Worm (Caenorhabditis elegans) whole organism, late embryonic: ENCODE measurements around the gene F58F9.3.
"Not testable (repeated sequence)": the region's sequence is repeated elsewhere in the genome, so short reads cannot be mapped to it uniquely, and the experiment has no call there.

Experiments used
- C08G9.2 ChIP-seq: sonication (generic microtip); optimal IDR thresholded peaks from 2 replicates; lab custom pipeline; 2016; ENCODE audit warnings: mild to moderate bottlenecking, missing genetic modification characterization, moderate library complexity, missing compliant biosample characterization
- F13H6.1 ChIP-seq: sonication (generic microtip); optimal IDR thresholded peaks from 2 replicates; lab custom pipeline; 2016; ENCODE audit warnings: missing genetic modification characterization, missing compliant biosample characterization
- K02D7.2 ChIP-seq: sonication (generic microtip); optimal IDR thresholded peaks from 2 replicates; lab custom pipeline; 2017; ENCODE audit warnings: mild to moderate bottlenecking, missing genetic modification characterization, missing compliant biosample characterization
- K09A11.1 ChIP-seq: sonication (generic microtip); optimal IDR thresholded peaks from 2 replicates; lab custom pipeline; 2017; ENCODE audit warnings: antibody characterized with exemption, mild to moderate bottlenecking, missing genetic modification characterization, missing compliant biosample characterization; ENCODE audit not compliant: insufficient read depth
- ahr-1 ChIP-seq: sonication (generic microtip); optimal IDR thresholded peaks from 2 replicates; lab custom pipeline; 2016; ENCODE audit warnings: missing genetic modification characterization, missing compliant biosample characterization
- ama-1 ChIP-seq: fragments of 150-350 bp; optimal IDR thresholded peaks from 2 replicates; lab custom pipeline; 2014
- ceh-18 ChIP-seq: sonication (generic microtip); optimal IDR thresholded peaks from 2 replicates; lab custom pipeline; 2016; ENCODE audit warnings: missing genetic modification characterization, missing compliant biosample characterization
- ceh-19 ChIP-seq: fragments of 200-800 bp; sonication (Bioruptor generic); optimal IDR thresholded peaks from 2 replicates; lab custom pipeline; 2018; ENCODE audit warnings: mild to moderate bottlenecking, missing genetic modification characterization, missing compliant biosample characterization
- ceh-2 ChIP-seq: sonication (generic microtip); optimal IDR thresholded peaks from 2 replicates; lab custom pipeline; 2016; ENCODE audit warnings: missing genotype, missing genetic modification characterization, missing compliant biosample characterization
- ceh-24 ChIP-seq: sonication (generic microtip); optimal IDR thresholded peaks from 2 replicates; lab custom pipeline; 2016; ENCODE audit warnings: mild to moderate bottlenecking, missing genetic modification characterization, missing compliant biosample characterization
- ceh-30 ChIP-seq: fragments of 150-350 bp; optimal IDR thresholded peaks from 2 replicates; lab custom pipeline; 2014; ENCODE audit warnings: missing biosample characterization, missing genetic modification characterization
- ceh-31 ChIP-seq: sonication (generic microtip); optimal IDR thresholded peaks from 2 replicates; lab custom pipeline; 2016; ENCODE audit warnings: missing genetic modification characterization, missing compliant biosample characterization
- ceh-34 ChIP-seq: sonication (generic microtip); optimal IDR thresholded peaks from 2 replicates; lab custom pipeline; 2016; ENCODE audit warnings: mild to moderate bottlenecking, missing genetic modification characterization, missing compliant biosample characterization
- ceh-45 ChIP-seq: fragments of 200-800 bp; sonication (Bioruptor generic); IDR thresholded peaks from 2 replicates; pipeline ENCODE4 v1.3.6; 2022; ENCODE audit warnings: missing genetic modification reagents, missing genetic modification characterization, missing compliant biosample characterization
- ceh-48 ChIP-seq: sonication (generic microtip); optimal IDR thresholded peaks from 2 replicates; lab custom pipeline; 2016; ENCODE audit warnings: missing genetic modification characterization, inconsistent platforms, missing compliant biosample characterization
- ceh-9 ChIP-seq: sonication (generic microtip); optimal IDR thresholded peaks from 2 replicates; lab custom pipeline; 2016; ENCODE audit warnings: mild to moderate bottlenecking, missing genetic modification characterization, inconsistent platforms, missing compliant biosample characterization
- elt-2 ChIP-seq: sonication (generic microtip); optimal IDR thresholded peaks from 2 replicates; lab custom pipeline; 2016; ENCODE audit warnings: missing genetic modification reagents, missing genetic modification characterization, missing compliant biosample characterization
- elt-4 ChIP-seq: sonication (generic microtip); optimal IDR thresholded peaks from 2 replicates; lab custom pipeline; 2016; ENCODE audit warnings: missing genetic modification characterization, missing compliant biosample characterization
- ets-4 ChIP-seq: sonication (generic microtip); optimal IDR thresholded peaks from 2 replicates; lab custom pipeline; 2016; ENCODE audit warnings: missing genetic modification characterization, missing compliant biosample characterization
- fax-1 ChIP-seq: sonication (generic microtip); optimal IDR thresholded peaks from 2 replicates; lab custom pipeline; 2016; ENCODE audit warnings: missing genotype, missing genetic modification characterization, missing compliant biosample characterization
- fkh-6 ChIP-seq: sonication (generic microtip); optimal IDR thresholded peaks from 2 replicates; lab custom pipeline; 2016; ENCODE audit warnings: missing genetic modification characterization, missing compliant biosample characterization
- hlh-13 ChIP-seq: fragments of 200-800 bp; sonication (Bioruptor generic); optimal IDR thresholded peaks from 2 replicates; lab custom pipeline; 2018; ENCODE audit warnings: mild to moderate bottlenecking, missing genetic modification characterization, missing compliant biosample characterization
- hlh-15 ChIP-seq: sonication (generic microtip); optimal IDR thresholded peaks from 2 replicates; lab custom pipeline; 2016; ENCODE audit warnings: missing genetic modification characterization, missing compliant biosample characterization
- hlh-30 ChIP-seq: sonication (generic microtip); optimal IDR thresholded peaks from 2 replicates; lab custom pipeline; 2017; ENCODE audit warnings: antibody characterized with exemption, missing genetic modification characterization, missing compliant biosample characterization; ENCODE audit not compliant: insufficient read depth
- hlh-6 ChIP-seq: sonication (generic microtip); optimal IDR thresholded peaks from 2 replicates; lab custom pipeline; 2016; ENCODE audit warnings: missing genotype, missing genetic modification characterization, missing compliant biosample characterization
- hlh-8 ChIP-seq: sonication (generic microtip); optimal IDR thresholded peaks from 2 replicates; lab custom pipeline; 2016; ENCODE audit warnings: missing genotype, missing genetic modification characterization, missing compliant biosample characterization
- lim-6 ChIP-seq: sonication (generic microtip); optimal IDR thresholded peaks from 2 replicates; lab custom pipeline; 2016; ENCODE audit warnings: missing genetic modification characterization, missing compliant biosample characterization
- madf-2 ChIP-seq: sonication (generic microtip); optimal IDR thresholded peaks from 2 replicates; lab custom pipeline; 2017; ENCODE audit warnings: missing genetic modification characterization, missing compliant biosample characterization
- nfya-1 ChIP-seq: sonication (generic microtip); optimal IDR thresholded peaks from 2 replicates; lab custom pipeline; 2017; ENCODE audit warnings: missing genetic modification characterization, mild to moderate bottlenecking, missing compliant biosample characterization, antibody characterized with exemption, moderate library complexity
- nhr-11 ChIP-seq: fragments of 150-350 bp; optimal IDR thresholded peaks from 2 replicates; lab custom pipeline; 2014; ENCODE audit warnings: missing biosample characterization, missing genetic modification characterization
- nhr-232 ChIP-seq: sonication (generic microtip); optimal IDR thresholded peaks from 2 replicates; lab custom pipeline; 2016; ENCODE audit warnings: missing genetic modification characterization, missing compliant biosample characterization
- npax-4 ChIP-seq: sonication (generic microtip); optimal IDR thresholded peaks from 2 replicates; lab custom pipeline; 2016; ENCODE audit warnings: missing genetic modification characterization, missing compliant biosample characterization
- pat-9 ChIP-seq: fragments of 200-800 bp; sonication (Bioruptor generic); optimal IDR thresholded peaks from 2 replicates; lab custom pipeline; 2018; ENCODE audit warnings: mild to moderate bottlenecking, missing genetic modification characterization, moderate library complexity, missing compliant biosample characterization
- pax-1 ChIP-seq: fragments of 150-350 bp; optimal IDR thresholded peaks from 2 replicates; lab custom pipeline; 2014; ENCODE audit warnings: missing biosample characterization, missing genetic modification characterization
- pha-4 ChIP-seq: fragments of 150-350 bp; optimal IDR thresholded peaks from 2 replicates; lab custom pipeline; 2018; ENCODE audit warnings: missing biosample characterization, missing genetic modification reagents, missing genetic modification characterization
- pros-1 ChIP-seq: fragments of 150-350 bp; optimal IDR thresholded peaks from 2 replicates; lab custom pipeline; 2014; ENCODE audit warnings: missing biosample characterization, missing genetic modification reagents, missing genetic modification characterization
- rnt-1 ChIP-seq: sonication (generic microtip); optimal IDR thresholded peaks from 2 replicates; lab custom pipeline; 2016; ENCODE audit warnings: missing genetic modification characterization, missing compliant biosample characterization
- sdc-2 ChIP-seq: sonication (generic microtip); optimal IDR thresholded peaks from 2 replicates; lab custom pipeline; 2016; ENCODE audit warnings: missing genotype, missing genetic modification characterization, missing compliant biosample characterization
- sox-4 ChIP-seq: sonication (generic microtip); optimal IDR thresholded peaks from 2 replicates; lab custom pipeline; 2017; ENCODE audit warnings: mild to moderate bottlenecking, missing genetic modification characterization, inconsistent platforms, missing compliant biosample characterization
- syd-9 ChIP-seq: sonication (generic microtip); optimal IDR thresholded peaks from 2 replicates; lab custom pipeline; 2016; ENCODE audit warnings: mild to moderate bottlenecking, missing genetic modification characterization, moderate library complexity, missing compliant biosample characterization
- tbx-7 ChIP-seq: sonication (generic microtip); optimal IDR thresholded peaks from 2 replicates; lab custom pipeline; 2016; ENCODE audit warnings: missing genotype, missing genetic modification characterization, missing compliant biosample characterization
- ttx-3 ChIP-seq: sonication (generic microtip); optimal IDR thresholded peaks from 2 replicates; lab custom pipeline; 2016; ENCODE audit warnings: missing genetic modification reagents, missing genetic modification characterization, missing compliant biosample characterization
- unc-3 ChIP-seq, 2 experiments: fragments of 200-800 bp in 1 of 2; sonication (Bioruptor generic) in 1 of 2; sonication (generic microtip) in 1 of 2; conservative IDR thresholded peaks in 1 of 2; optimal IDR thresholded peaks in 1 of 2; 2 replicates each; pipeline versions ENCODE4 v1.3.6 to Lab custom; 2016 to 2022; ENCODE audit warnings: missing compliant biosample characterization in 2 of 2, missing genetic modification characterization in 2 of 2, missing genetic modification reagents in 1 of 2
- unc-55 ChIP-seq: sonication (generic microtip); optimal IDR thresholded peaks from 2 replicates; lab custom pipeline; 2017; ENCODE audit warnings: missing biosample characterization, missing genetic modification reagents, missing genetic modification characterization
- zip-5 ChIP-seq: sonication (generic microtip); optimal IDR thresholded peaks from 2 replicates; lab custom pipeline; 2016; ENCODE audit warnings: missing genetic modification characterization, missing compliant biosample characterization

Gene F58F9.3

DNA sequence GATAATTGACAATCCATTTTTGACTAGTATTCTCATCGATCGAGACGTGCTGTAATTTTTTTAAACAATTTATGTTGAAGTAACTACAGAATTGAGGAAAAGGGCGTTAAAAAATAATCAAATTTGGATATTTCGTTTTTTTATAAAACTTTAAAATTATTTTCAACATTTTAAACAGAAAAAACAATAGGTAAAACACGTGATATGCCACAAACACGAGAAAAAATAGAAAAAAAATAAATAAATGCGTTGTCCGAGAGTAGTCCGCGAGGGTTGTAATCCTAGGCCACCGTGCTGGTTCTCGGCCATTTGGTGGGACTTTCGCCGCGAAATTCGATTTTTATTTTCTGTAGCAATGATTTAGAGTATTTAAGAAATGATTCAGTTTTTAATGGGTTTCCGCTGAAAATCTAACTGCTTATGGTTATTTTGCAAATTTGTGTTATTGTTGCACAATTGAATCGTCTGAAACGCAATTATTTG lies 26.7 kb upstream of the F58F9.3 start, which contains the start of gene C49A9.10 (continued):
- TF ChIP-seq ceh-19 (GFP tag; lab: Kevin White, UChicago) (no peak), hlh-15 (tag; lab: Kevin White, UChicago) (no peak), ceh-2 (tag; lab: Kevin White, UChicago) (peak; percentile 91), rnt-1 (tag; lab: Kevin White, UChicago) (peak; percentile 68), madf-2 (peak; percentile 15), sdc-2 (tag; lab: Kevin White, UChicago) (peak; percentile 64), ets-4 (tag; lab: Kevin White, UChicago) (peak; percentile 91), ceh-34 (peak; percentile 61), K09A11.1 (no peak), ceh-31 (tag; lab: Kevin White, UChicago) (peak; percentile 96), ahr-1 (tag; lab: Kevin White, UChicago) (peak; percentile 37), fkh-6 (tag; lab: Kevin White, UChicago) (peak; percentile 47), sox-4 (tag; lab: Kevin White, UChicago) (no peak), hlh-30 (tag; lab: Kevin White, UChicago) (no peak), ttx-3 (tag; lab: Kevin White, UChicago) (no peak), ama-1 (lab: Kevin White, UChicago) (no peak), pat-9 (tag; lab: Kevin White, UChicago) (no peak), nfya-1 (tag; lab: Kevin White, UChicago) (peak; percentile 50), pax-1 (tag; lab: Kevin White, UChicago) (no peak), elt-2 (peak; percentile 77)

DNA sequence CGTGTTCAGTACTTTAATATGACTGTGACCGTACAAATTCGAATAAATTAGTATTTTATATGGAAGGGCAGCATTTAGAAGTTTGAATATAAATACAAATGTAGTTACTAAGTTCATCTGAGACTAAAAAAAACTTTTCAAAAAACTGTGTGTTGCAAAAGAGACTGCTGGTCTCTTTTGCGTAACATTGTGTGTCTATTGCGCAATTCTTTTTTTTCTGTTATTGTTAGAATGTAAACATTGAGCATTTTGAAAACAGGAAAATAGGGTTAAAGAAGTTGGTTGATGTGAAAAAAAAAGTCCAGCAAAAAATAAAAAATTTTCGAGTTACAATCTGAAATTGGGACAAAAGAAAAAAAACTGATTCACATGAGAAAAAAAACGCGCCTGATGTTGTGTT lies 23.7 kb upstream of the F58F9.3 start:
- TF ChIP-seq nfya-1 (tag; lab: Kevin White, UChicago) (no peak), fax-1 (tag; lab: Kevin White, UChicago) (no peak), ceh-9 (tag; lab: Kevin White, UChicago) (no peak), nhr-11 (tag; lab: Kevin White, UChicago) (no peak), nhr-232 (no peak), npax-4 (tag; lab: Kevin White, UChicago) (no peak), sox-4 (tag; lab: Kevin White, UChicago) (no peak), F13H6.1 (tag; lab: Kevin White, UChicago) (no peak), K02D7.2 (tag; lab: Kevin White, UChicago) (no peak), ceh-24 (no peak), hlh-30 (tag; lab: Kevin White, UChicago) (no peak), hlh-8 (no peak), zip-5 (no peak), ceh-19 (GFP tag; lab: Kevin White, UChicago) (no peak), ceh-48 (tag; lab: Kevin White, UChicago) (no peak), tbx-7 (tag; lab: Kevin White, UChicago) (no peak), ceh-18 (tag; lab: Kevin White, UChicago) (no peak), pros-1 (tag; lab: Kevin White, UChicago) (no peak), C08G9.2 (tag; lab: Kevin White, UChicago) (no peak), sdc-2 (tag; lab: Kevin White, UChicago) (no peak)

DNA sequence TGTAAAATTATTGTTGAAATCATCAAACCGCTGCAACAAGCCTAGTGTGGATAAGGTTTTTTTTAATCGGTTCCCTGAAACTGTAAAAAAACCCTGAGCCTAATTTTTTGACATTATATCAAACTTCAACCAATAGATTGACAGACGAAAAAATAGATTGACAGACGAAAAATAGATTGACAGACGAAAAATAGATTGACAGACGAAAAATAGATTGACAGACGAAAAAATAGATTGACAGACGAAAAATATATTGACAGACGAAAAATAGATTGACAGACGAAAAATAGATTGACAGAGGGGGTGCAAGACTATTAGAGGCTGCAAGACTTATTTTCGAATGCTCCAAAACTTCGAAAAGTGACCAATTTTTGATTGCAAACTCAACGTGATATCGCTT lies 23.1 kb upstream of the F58F9.3 start:
- TF ChIP-seq unc-3 (GFP tag; conservative IDR thresholded peaks at IDR 0.05; lab: Robert Waterston, UW) (peak; percentile 34; the same call in 1 of the 2 replicates), ceh-45 (peak; percentile 7; the same call in 1 of the 2 replicates)
- not testable (repeated sequence) for TF ChIP-seq unc-3 (tag; optimal IDR thresholded peaks at IDR 0.05; lab: Kevin White, UChicago)

DNA sequence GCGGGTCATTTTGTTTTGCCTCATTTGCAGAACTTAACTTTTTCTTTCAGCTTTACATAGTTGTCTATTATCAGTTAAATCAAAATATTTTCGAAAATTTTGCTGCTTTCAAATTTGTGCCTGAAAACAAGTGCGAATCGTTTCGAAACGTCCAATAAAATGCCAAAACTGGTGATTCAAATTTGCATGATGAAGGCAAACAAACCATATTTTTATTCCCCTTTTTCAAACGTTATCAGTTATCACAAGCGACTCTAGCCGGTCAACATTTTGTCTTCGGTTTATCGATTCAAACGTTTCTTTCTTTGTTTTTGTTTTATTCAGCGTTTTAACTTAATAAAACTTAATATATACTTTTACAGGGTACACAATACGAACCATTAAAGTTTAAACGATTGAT lies 22.5 kb upstream of the F58F9.3 start, which contains the start of the genes ugt-24 and C49A9.6:
TSS of gene ugt-24 (minus strand) at position 147 of the 400 bp plus-strand sequence.
TSS of gene C49A9.6 (plus strand) at position 363 of the 400 bp plus-strand sequence.
- TF ChIP-seq ceh-2 (tag; lab: Kevin White, UChicago) (no peak), hlh-13 (GFP tag; lab: Kevin White, UChicago) (no peak), pat-9 (tag; lab: Kevin White, UChicago) (no peak), pha-4 (tag; lab: Kevin White, UChicago) (no peak), hlh-8 (no peak), ceh-30 (tag; lab: Kevin White, UChicago) (no peak), ceh-24 (no peak), lim-6 (tag; lab: Kevin White, UChicago) (no peak), elt-4 (no peak), ceh-9 (tag; lab: Kevin White, UChicago) (no peak), sdc-2 (tag; lab: Kevin White, UChicago) (no peak), K09A11.1 (no peak), ttx-3 (tag; lab: Kevin White, UChicago) (no peak), unc-55 (GFP tag; lab: Kevin White, UChicago) (no peak), hlh-6 (tag; lab: Kevin White, UChicago) (no peak), rnt-1 (tag; lab: Kevin White, UChicago) (no peak), syd-9 (tag; lab: Kevin White, UChicago) (no peak)
